Fruit fly (Drosophila melanogaster) whole organism, embryonic: ENCODE results near the gene CG32679.

Experiments
- Bdp1 ChIP-seq: fragments of 200-800 bp; sonication (Bioruptor generic); optimal IDR thresholded peaks from 3 replicates; lab custom pipeline; 2016; ENCODE audit warnings: missing biosample characterization, missing genetic modification characterization
- Bgb ChIP-seq: fragments of 200-800 bp; sonication (Bioruptor generic); IDR thresholded peaks from 2 replicates; pipeline ENCODE4 v1.3.6; 2022; ENCODE audit warnings: missing biosample characterization, missing genetic modification characterization; ENCODE audit not compliant: partially characterized antibody
- CG11504 ChIP-seq: fragments of 200-800 bp; sonication (Bioruptor generic); optimal IDR thresholded peaks from 3 replicates; lab custom pipeline; 2019; ENCODE audit warnings: missing biosample characterization, mild to moderate bottlenecking, missing genetic modification characterization, moderate library complexity
- CG12104 ChIP-seq: fragments of 200-800 bp; sonication (Bioruptor generic); optimal IDR thresholded peaks from 3 replicates; lab custom pipeline; 2016; ENCODE audit warnings: missing biosample characterization, missing genetic modification characterization
- CG12155 ChIP-seq: fragments of 200-800 bp; sonication (Bioruptor generic); optimal IDR thresholded peaks from 3 replicates; lab custom pipeline; 2016; ENCODE audit warnings: missing biosample characterization, missing genetic modification characterization
- CG12942 ChIP-seq: fragments of 200-800 bp; sonication (Bioruptor generic); optimal IDR thresholded peaks from 3 replicates; lab custom pipeline; 2016; ENCODE audit warnings: missing biosample characterization, missing genetic modification characterization
- CG13424 ChIP-seq: fragments of 200-800 bp; sonication (Bioruptor generic); optimal IDR thresholded peaks from 2 replicates; lab custom pipeline; 2019; ENCODE audit warnings: missing biosample characterization, mild to moderate bottlenecking, missing genetic modification characterization, moderate library complexity
- CG1647 ChIP-seq: fragments of 200-800 bp; sonication (Bioruptor generic); optimal IDR thresholded peaks from 3 replicates; lab custom pipeline; 2016; ENCODE audit warnings: missing biosample characterization, missing genetic modification characterization
- CG17612 ChIP-seq: fragments of 200-800 bp; sonication (Bioruptor generic); IDR thresholded peaks from 2 replicates; pipeline ENCODE4 v1.3.6; 2022; ENCODE audit warnings: missing biosample characterization, missing genetic modification characterization
- CG18764 ChIP-seq: fragments of 200-800 bp; sonication (Bioruptor generic); optimal IDR thresholded peaks from 3 replicates; lab custom pipeline; 2016; ENCODE audit warnings: missing biosample characterization, missing genetic modification characterization
- CG2712 ChIP-seq: fragments of 200-800 bp; optimal IDR thresholded peaks from 3 replicates; lab custom pipeline; 2019; ENCODE audit warnings: missing biosample characterization, mild to moderate bottlenecking, missing genetic modification characterization, moderate library complexity
- CG31441 ChIP-seq: fragments of 200-800 bp; sonication (Bioruptor generic); IDR thresholded peaks from 2 replicates; pipeline ENCODE4 v1.3.6; 2022; ENCODE audit warnings: missing biosample characterization, missing genetic modification characterization
- CG3163 ChIP-seq: fragments of 200-800 bp; sonication (Bioruptor generic); optimal IDR thresholded peaks from 3 replicates; lab custom pipeline; 2016; ENCODE audit warnings: missing biosample characterization, missing genetic modification characterization
- CG3281 ChIP-seq: fragments of 200-800 bp; sonication (Bioruptor generic); optimal IDR thresholded peaks from 3 replicates; lab custom pipeline; 2017; ENCODE audit warnings: missing biosample characterization, mild to moderate bottlenecking, missing genetic modification characterization
- CG4360 ChIP-seq: fragments of 200-800 bp; sonication (Bioruptor generic); IDR thresholded peaks from 2 replicates; pipeline ENCODE4 v1.3.6; 2022; ENCODE audit warnings: missing biosample characterization, missing genetic modification characterization
- CG6689 ChIP-seq: fragments of 200-800 bp; sonication (Bioruptor generic); IDR thresholded peaks from 2 replicates; pipeline ENCODE4 v1.3.6; 2022; ENCODE audit warnings: missing biosample characterization, missing genetic modification characterization
- CG7556 ChIP-seq: fragments of 200-800 bp; sonication (Bioruptor generic); optimal IDR thresholded peaks from 2 replicates; lab custom pipeline; 2017; ENCODE audit warnings: missing biosample characterization, mild to moderate bottlenecking, missing genetic modification characterization
- CG8281 ChIP-seq: fragments of 200-800 bp; sonication (Bioruptor generic); optimal IDR thresholded peaks from 2 replicates; lab custom pipeline; 2018; ENCODE audit warnings: missing biosample characterization, mild to moderate bottlenecking, missing genetic modification characterization, moderate library complexity
- CG8290 ChIP-seq, 3 experiments: fragments of 200-800 bp; sonication (Bioruptor generic); optimal IDR thresholded peaks; 2 replicates each; lab custom pipeline; 2016 to 2019; ENCODE audit warnings: missing biosample characterization in 3 of 3, missing genetic modification characterization in 3 of 3, mild to moderate bottlenecking in 2 of 3, moderate library complexity in 1 of 3
- CG9437 ChIP-seq: fragments of 200-800 bp; sonication (Bioruptor generic); optimal IDR thresholded peaks from 2 replicates; lab custom pipeline; 2018; ENCODE audit warnings: missing biosample characterization, mild to moderate bottlenecking, missing genetic modification characterization
- Dip3 ChIP-seq: fragments of 200-800 bp; sonication (Bioruptor generic); optimal IDR thresholded peaks from 3 replicates; lab custom pipeline; 2016; ENCODE audit warnings: missing biosample characterization, missing genetic modification characterization
- Fer1 ChIP-seq: fragments of 200-800 bp; sonication (Bioruptor generic); optimal IDR thresholded peaks from 2 replicates; lab custom pipeline; 2017; ENCODE audit warnings: missing biosample characterization, mild to moderate bottlenecking, missing genetic modification characterization
- H15 ChIP-seq: fragments of 200-800 bp; sonication (Bioruptor generic); IDR thresholded peaks from 3 replicates; pipeline ENCODE4 v1.3.6; 2022; ENCODE audit warnings: missing biosample characterization, missing genetic modification characterization
- HmgD ChIP-seq: fragments of 200-800 bp; sonication (Bioruptor generic); optimal IDR thresholded peaks from 3 replicates; lab custom pipeline; 2016; ENCODE audit warnings: missing biosample characterization, missing genetic modification characterization
- Hmr ChIP-seq: fragments of 200-800 bp; sonication (Bioruptor generic); optimal IDR thresholded peaks from 3 replicates; lab custom pipeline; 2017; ENCODE audit warnings: mild to moderate bottlenecking, missing biosample characterization, missing genetic modification reagents, missing genetic modification characterization
- Hmx ChIP-seq: fragments of 200-800 bp; sonication (Bioruptor generic); optimal IDR thresholded peaks from 2 replicates; lab custom pipeline; 2016; ENCODE audit warnings: missing biosample characterization, missing genetic modification characterization
- Hr3 ChIP-seq: fragments of 200-800 bp; sonication (Bioruptor generic); optimal IDR thresholded peaks from 3 replicates; lab custom pipeline; 2016; ENCODE audit warnings: missing biosample characterization, missing genetic modification characterization
- MTF-1 ChIP-seq: fragments of 200-800 bp; sonication (Bioruptor generic); optimal IDR thresholded peaks from 2 replicates; lab custom pipeline; 2018; ENCODE audit warnings: missing biosample characterization, mild to moderate bottlenecking, missing genetic modification characterization, borderline replicate concordance
- Meics ChIP-seq: fragments of 200-800 bp; sonication (Bioruptor generic); optimal IDR thresholded peaks from 2 replicates; lab custom pipeline; 2017; ENCODE audit warnings: missing biosample characterization, mild to moderate bottlenecking, missing genetic modification characterization
- Nf-YB ChIP-seq: fragments of 200-800 bp; sonication (Bioruptor generic); optimal IDR thresholded peaks from 3 replicates; lab custom pipeline; 2019; ENCODE audit warnings: missing biosample characterization, mild to moderate bottlenecking, missing genetic modification characterization, moderate library complexity
- Scr ChIP-seq: fragments of 200-800 bp; sonication (Bioruptor generic); IDR thresholded peaks from 2 replicates; pipeline ENCODE4 v1.3.6; 2022; ENCODE audit warnings: missing biosample characterization, missing genetic modification characterization; ENCODE audit not compliant: partially characterized antibody
- Six4 ChIP-seq: fragments of 200-800 bp; sonication (Bioruptor generic); optimal IDR thresholded peaks from 2 replicates; lab custom pipeline; 2016; ENCODE audit warnings: missing biosample characterization, missing genetic modification characterization
- Sox100B ChIP-seq: fragments of 200-800 bp; sonication (Bioruptor generic); optimal IDR thresholded peaks from 3 replicates; lab custom pipeline; 2018; ENCODE audit warnings: missing biosample characterization, mild to moderate bottlenecking, missing genetic modification characterization
- TFAM ChIP-seq: fragments of 200-800 bp; sonication (Bioruptor generic); optimal IDR thresholded peaks from 2 replicates; lab custom pipeline; 2017; ENCODE audit warnings: missing biosample characterization, missing genetic modification characterization, inconsistent platforms
- aop ChIP-seq: fragments of 200-800 bp; sonication (Bioruptor generic); IDR thresholded peaks from 2 replicates; pipeline ENCODE4 v1.3.6; 2022; ENCODE audit warnings: missing biosample characterization, missing genetic modification characterization
- bowl ChIP-seq: fragments of 200-800 bp; sonication (Bioruptor generic); IDR thresholded peaks from 2 replicates; pipeline ENCODE4 v1.3.6; 2022; ENCODE audit warnings: missing biosample characterization, missing genetic modification characterization
- bsh ChIP-seq, 2 experiments: fragments of 200-800 bp; sonication (Bioruptor generic); optimal IDR thresholded peaks; 2 replicates each; lab custom pipeline; 2017 to 2018; ENCODE audit warnings: mild to moderate bottlenecking in 2 of 2, missing biosample characterization in 2 of 2, missing genetic modification characterization in 2 of 2, moderate library complexity in 1 of 2
- dm ChIP-seq: fragments of 200-800 bp; sonication (Bioruptor generic); optimal IDR thresholded peaks from 3 replicates; lab custom pipeline; 2016; ENCODE audit warnings: missing biosample characterization, missing genetic modification characterization
- dmrt99B ChIP-seq: fragments of 200-800 bp; sonication (Bioruptor generic); optimal IDR thresholded peaks from 2 replicates; lab custom pipeline; 2018; ENCODE audit warnings: missing biosample characterization, mild to moderate bottlenecking, missing genetic modification characterization, moderate library complexity
- dpn ChIP-seq, 2 experiments: fragments of 200-800 bp; sonication (Bioruptor generic); optimal IDR thresholded peaks; 3 replicates each; lab custom pipeline; 2016; ENCODE audit warnings: missing biosample characterization in 2 of 2, missing genetic modification characterization in 2 of 2
- eve ChIP-seq, 2 experiments: fragments of >200 bp; optimal IDR thresholded peaks; 2 replicates each; lab custom pipeline; 2017; ENCODE audit warnings: missing biosample characterization in 2 of 2, missing genetic modification characterization in 2 of 2
- ewg ChIP-seq: fragments of 200-800 bp; sonication (Bioruptor generic); optimal IDR thresholded peaks from 3 replicates; lab custom pipeline; 2017; ENCODE audit warnings: mild to moderate bottlenecking, missing biosample characterization, missing genetic modification reagents, missing genetic modification characterization
- hbn ChIP-seq: fragments of 200-800 bp; sonication (Bioruptor generic); IDR thresholded peaks from 2 replicates; pipeline ENCODE4 v1.3.6; 2022; ENCODE audit warnings: missing biosample characterization, missing genetic modification characterization; ENCODE audit not compliant: partially characterized antibody
- ind ChIP-seq: fragments of 200-800 bp; sonication (Bioruptor generic); optimal IDR thresholded peaks from 3 replicates; lab custom pipeline; 2016; ENCODE audit warnings: missing biosample characterization, missing genetic modification characterization
- lilli ChIP-seq: fragments of 200-800 bp; sonication (Bioruptor generic); optimal IDR thresholded peaks from 3 replicates; lab custom pipeline; 2016; ENCODE audit warnings: missing biosample characterization, missing genetic modification characterization
- pum ChIP-seq: fragments of 200-800 bp; sonication (Bioruptor generic); optimal IDR thresholded peaks from 2 replicates; lab custom pipeline; 2016; ENCODE audit warnings: missing biosample characterization, missing genetic modification characterization
- sens ChIP-seq: fragments of 200-800 bp; sonication (Bioruptor generic); peaks from one replicate; lab custom pipeline; 2016; ENCODE audit warnings: missing biosample characterization, missing genetic modification characterization
- unc-4 ChIP-seq: fragments of 200-800 bp; sonication (Bioruptor generic); IDR thresholded peaks from 2 replicates; pipeline ENCODE4 v1.3.6; 2022; ENCODE audit warnings: missing biosample characterization, missing genetic modification characterization; ENCODE audit not compliant: partially characterized antibody

CG32679 gene

dm6 chrX:10362557-10363366, 4.5 kb downstream of the CG32679 start (continued):
- peak; percentile 26 for TF ChIP-seq lilli
- TF ChIP-seq CG3163 (GFP tag; lab: Kevin White, UChicago) = peak; percentile 2
- TF ChIP-seq H15 (GFP tag; lab: Robert Waterston, UW) = 0 out of 3 replicates have a peak, but pooled peaks have one; percentile 32
- no peak for TF ChIP-seq CG18764 (GFP tag; lab: Kevin White, UChicago)
- TF ChIP-seq CG1647 (GFP tag; lab: Kevin White, UChicago) = no peak
- no peak for TF ChIP-seq Bgb
- TF ChIP-seq HmgD (GFP tag; lab: Kevin White, UChicago) = no peak
- TF ChIP-seq Hmr = peak; percentile 5
- peak; percentile 66 for TF ChIP-seq CG7556 (GFP tag; lab: Kevin White, UChicago)
- TF ChIP-seq CG9437 (GFP tag; lab: Kevin White, UChicago) = peak; percentile 56
- no peak for TF ChIP-seq bowl (GFP tag; lab: Robert Waterston, UW)
- peak in 1 of 2 experiments; percentile 25 for TF ChIP-seq dpn (GFP tag; optimal IDR thresholded peaks at IDR 0.05; lab: Kevin White, UChicago)
- no peak for TF ChIP-seq CG8281 (tag; lab: Kevin White, UChicago)
- TF ChIP-seq CG4360 = no peak
- TF ChIP-seq Dip3 (GFP tag; lab: Kevin White, UChicago) = no peak
- TF ChIP-seq CG31441 (GFP tag; lab: Robert Waterston, UW) = peak; percentile 55; the same call in 1 of the 2 replicates
- peak; percentile 30 for TF ChIP-seq pum (GFP tag; lab: Kevin White, UChicago)
- no peak for TF ChIP-seq aop (GFP tag; lab: Robert Waterston, UW)
- no peak for TF ChIP-seq unc-4
- peak; percentile 3 for TF ChIP-seq CG2712 (tag; lab: Kevin White, UChicago)
- TF ChIP-seq CG3281 (GFP tag; lab: Kevin White, UChicago) = peak; percentile 13
- no peak for TF ChIP-seq eve (GFP tag; optimal IDR thresholded peaks at IDR 0.05; lab: Kevin White, UChicago)
- peak; percentile 32 for TF ChIP-seq Meics
- peak; percentile 13 for TF ChIP-seq Hmx (GFP tag; lab: Kevin White, UChicago)
- peak; percentile 64 for TF ChIP-seq CG11504 (tag; lab: Kevin White, UChicago)
- TF ChIP-seq CG12104 (GFP tag; lab: Kevin White, UChicago) = peak; percentile 44
- no peak for TF ChIP-seq hbn (GFP tag; lab: Robert Waterston, UW)
- TF ChIP-seq Nf-YB (GFP tag; lab: Kevin White, UChicago) = no peak
- peak; percentile 13 for TF ChIP-seq CG12155 (GFP tag; lab: Kevin White, UChicago)
- peak; percentile 26 for TF ChIP-seq Hr3
- peak; percentile 21 for TF ChIP-seq ewg
- 0 out of 2 replicates have a peak, but pooled peaks have one; percentile 16 for TF ChIP-seq CG6689 (GFP tag; lab: Robert Waterston, UW)
- TF ChIP-seq Six4 (GFP tag; lab: Kevin White, UChicago) = peak; percentile 2
- TF ChIP-seq CG12942 (GFP tag; lab: Kevin White, UChicago) = no peak
- peak; percentile 17 for TF ChIP-seq dm (GFP tag; lab: Kevin White, UChicago)
- TF ChIP-seq Fer1 = peak; percentile 4
- no peak for TF ChIP-seq Bdp1 (GFP tag; lab: Kevin White, UChicago)
- no peak for TF ChIP-seq Scr (GFP tag; lab: Robert Waterston, UW)
- peak; percentile 83 for TF ChIP-seq sens (GFP tag; lab: Kevin White, UChicago)
- no peak for TF ChIP-seq CG17612 (GFP tag; lab: Robert Waterston, UW)
- peak; percentile 43 for TF ChIP-seq dmrt99B (tag; lab: Kevin White, UChicago)
- peak; percentile 37 for TF ChIP-seq ind (GFP tag; lab: Kevin White, UChicago)
- no peak for TF ChIP-seq TFAM (GFP tag; lab: Kevin White, UChicago)
- no peak for TF ChIP-seq CG13424
- TF ChIP-seq MTF-1 (GFP tag; lab: Kevin White, UChicago) = no peak
- TF ChIP-seq CG8290 (GFP tag; optimal IDR thresholded peaks at IDR 0.05; lab: Kevin White, UChicago) = no peak
- peak in 1 of 2 experiments; percentile 8 for TF ChIP-seq CG8290 (tag; optimal IDR thresholded peaks at IDR 0.05; lab: Kevin White, UChicago)
- peak; percentile 50 for TF ChIP-seq Sox100B (GFP tag; lab: Kevin White, UChicago)
- TF ChIP-seq bsh (GFP tag; optimal IDR thresholded peaks at IDR 0.05; lab: Kevin White, UChicago) = peak in 1 of 2 experiments; percentile 38
